Fruit fly (Drosophila melanogaster): ENCODE data around the gene Rsph9.

Gene Rsph9

DNA sequence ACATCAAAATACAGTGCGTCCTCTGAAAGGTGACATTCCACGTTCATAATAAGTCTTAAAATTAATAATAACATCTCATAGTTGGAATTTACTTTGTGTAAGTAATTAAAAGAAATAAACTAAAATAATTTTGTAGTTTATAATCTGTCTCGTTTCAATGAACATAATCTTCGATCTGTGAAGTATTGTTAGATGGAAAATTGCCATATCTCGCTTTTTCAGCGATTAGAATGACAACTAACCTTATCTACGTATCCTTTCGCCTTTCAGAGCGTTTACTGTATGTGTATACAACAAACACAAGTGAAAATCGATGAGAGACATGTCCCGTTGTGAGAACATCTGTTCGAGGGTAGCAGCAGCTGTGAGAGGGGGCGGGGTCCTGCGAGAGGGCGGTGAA is 30.1 kb downstream of the Rsph9 start (continued):
- peak; percentile 69 for TF ChIP-seq B-H2 (GFP tag; optimal IDR thresholded peaks at IDR 0.05)
- TF ChIP-seq nmo (GFP tag; optimal IDR thresholded peaks at IDR 0.05): peak; percentile 83
- TF ChIP-seq CG4617 (GFP tag; optimal IDR thresholded peaks at IDR 0.05; ENCODE audit: borderline replicate concordance): peak; percentile 25
- TF ChIP-seq CG15601 (tag; optimal IDR thresholded peaks at IDR 0.05): peak; percentile 71
- TF ChIP-seq sug (tag; optimal IDR thresholded peaks at IDR 0.05): peak; percentile 60
- TF ChIP-seq CG15479 (GFP tag; optimal IDR thresholded peaks at IDR 0.05): peak; percentile 52
- TF ChIP-seq CG8924 (tag; optimal IDR thresholded peaks at IDR 0.05): peak; percentile 88
- TF ChIP-seq row (GFP tag; IDR thresholded peaks at IDR 0.05): peak; percentile 85
- TF ChIP-seq Tbp (GFP tag; optimal IDR thresholded peaks at IDR 0.05): no peak
- peak; percentile 57 for TF ChIP-seq CG5180 (GFP tag; optimal IDR thresholded peaks at IDR 0.05)
- TF ChIP-seq CG12219 (GFP tag; optimal IDR thresholded peaks at IDR 0.05): peak; percentile 77
- TF ChIP-seq Scr (GFP tag; IDR thresholded peaks at IDR 0.05; ENCODE audit: partially characterized antibody): no peak
- TF ChIP-seq Fer3 (tag; optimal IDR thresholded peaks at IDR 0.05): peak; percentile 71
- TF ChIP-seq pho (GFP tag; optimal IDR thresholded peaks at IDR 0.05): no peak
- peak; percentile 50; the same call in 2 of the 3 replicates for TF ChIP-seq dysf (GFP tag; IDR thresholded peaks at IDR 0.05)
- TF ChIP-seq CG6813 (GFP tag; optimal IDR thresholded peaks at IDR 0.05): peak; percentile 83
- peak; percentile 33; the same call in 1 of the 2 replicates for TF ChIP-seq CG17328 (GFP tag; IDR thresholded peaks at IDR 0.05)
- peak; percentile 51 for TF ChIP-seq CG6854 (GFP tag; optimal IDR thresholded peaks at IDR 0.05)
- TF ChIP-seq C15 (GFP tag; IDR thresholded peaks at IDR 0.05): no peak
- peak; percentile 46 for TF ChIP-seq fd102C (GFP tag; optimal IDR thresholded peaks at IDR 0.05)
- TF ChIP-seq CG4328 (GFP tag; optimal IDR thresholded peaks at IDR 0.05): peak; percentile 72
- TF ChIP-seq CG34376 (GFP tag; optimal IDR thresholded peaks at IDR 0.05): peak; percentile 53
- TF ChIP-seq Fer2 (tag; optimal IDR thresholded peaks at IDR 0.05): peak; percentile 74
- TF ChIP-seq CG9876 (GFP tag; optimal IDR thresholded peaks at IDR 0.05): no peak
- TF ChIP-seq Dp (GFP tag; optimal IDR thresholded peaks at IDR 0.05): no peak
- peak; percentile 72 for TF ChIP-seq CG30403 (GFP tag; optimal IDR thresholded peaks at IDR 0.05)
- TF ChIP-seq HmgZ (tag; optimal IDR thresholded peaks at IDR 0.05): peak; percentile 73
- TF ChIP-seq Xrp1 (GFP tag; IDR thresholded peaks at IDR 0.05): peak; percentile 84
- no peak for TF ChIP-seq Dfd (GFP tag; optimal IDR thresholded peaks at IDR 0.05)
- TF ChIP-seq BtbVII (GFP tag; optimal IDR thresholded peaks at IDR 0.05): peak; percentile 60
- TF ChIP-seq oc (tag; optimal IDR thresholded peaks at IDR 0.05): peak; percentile 60
- TF ChIP-seq run (tag; optimal IDR thresholded peaks at IDR 0.05): peak; percentile 35
- peak; percentile 64 for TF ChIP-seq Six4 (GFP tag; optimal IDR thresholded peaks at IDR 0.05)
- TF ChIP-seq Gug (GFP tag; IDR thresholded peaks at IDR 0.05): peak; percentile 52; the same call in 3 of the 4 replicates
- peak; percentile 70 for TF ChIP-seq trem (tag; optimal IDR thresholded peaks at IDR 0.05)
- TF ChIP-seq CG7928 (GFP tag; optimal IDR thresholded peaks at IDR 0.05): no peak
- peak; percentile 68 for TF ChIP-seq Ssrp (tag; optimal IDR thresholded peaks at IDR 0.05)
- TF ChIP-seq ara (GFP tag; IDR thresholded peaks at IDR 0.05): peak; percentile 57
- peak; percentile 46 for TF ChIP-seq D19B (GFP tag; optimal IDR thresholded peaks at IDR 0.05)
- peak; percentile 91 for TF ChIP-seq CG18262 (tag; optimal IDR thresholded peaks at IDR 0.05)
- peak; percentile 37 for TF ChIP-seq CG17802 (tag; optimal IDR thresholded peaks at IDR 0.05)
- TF ChIP-seq CG8944 (GFP tag; optimal IDR thresholded peaks at IDR 0.05): peak; percentile 48
- no peak for TF ChIP-seq CG14860 (GFP tag; IDR thresholded peaks at IDR 0.05; ENCODE audit: partially characterized antibody)
- TF ChIP-seq Dek (tag; optimal IDR thresholded peaks at IDR 0.05): peak; percentile 59
- no peak for TF ChIP-seq sim (GFP tag; IDR thresholded peaks at IDR 0.05)
- TF ChIP-seq CG10431 (GFP tag; optimal IDR thresholded peaks at IDR 0.05): peak; percentile 50
- TF ChIP-seq CG4854 (GFP tag; optimal IDR thresholded peaks at IDR 0.05): peak; percentile 25
- peak; percentile 28 for TF ChIP-seq tx (GFP tag; optimal IDR thresholded peaks at IDR 0.05)
- TF ChIP-seq CG14014 (GFP tag; IDR thresholded peaks at IDR 0.05): peak; percentile 60
- TF ChIP-seq lmd (GFP tag; IDR thresholded peaks at IDR 0.05): peak; percentile 43
- peak; percentile 59 for TF ChIP-seq slbo (GFP tag; IDR thresholded peaks at IDR 0.05)
